Worm (Caenorhabditis elegans): ENCODE measurements around the gene W03A5.6.

The W03A5.6 gene

DNA sequence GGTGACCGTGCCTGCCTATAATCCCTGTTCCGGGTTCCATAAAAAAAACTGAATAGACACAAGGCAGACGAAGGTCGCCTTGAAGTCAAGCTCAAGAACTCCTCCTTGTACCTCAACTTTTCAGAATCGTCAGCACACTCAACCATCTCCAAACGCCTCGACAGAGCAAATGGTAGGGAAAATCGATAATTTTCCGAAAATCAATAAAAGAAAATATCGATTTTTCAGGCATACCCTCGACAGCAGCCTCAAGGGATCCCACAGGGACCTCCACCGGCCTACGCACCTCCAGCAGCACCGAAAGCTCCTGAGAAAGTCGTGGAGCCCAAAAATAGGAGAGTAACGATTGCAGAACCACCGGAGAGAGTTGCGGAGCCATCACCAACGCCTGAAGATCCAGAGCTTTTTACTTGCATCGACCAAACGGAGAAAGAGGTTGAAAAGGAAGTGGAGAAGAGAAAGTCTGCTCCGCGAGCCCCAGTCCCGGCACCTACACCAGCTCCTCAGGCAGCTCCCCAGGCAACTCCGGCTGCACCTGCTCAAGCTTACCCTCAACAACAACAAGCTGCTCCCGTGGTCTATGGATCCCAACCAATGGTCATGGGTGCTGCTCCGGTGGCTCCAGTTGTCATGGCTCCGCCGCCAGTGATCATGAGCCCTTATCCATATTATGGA, 39.2 kb upstream of the W03A5.6 start:
- 0 out of 2 replicates have a peak, but pooled peaks have one; percentile 45 for TF ChIP-seq lim-7 (GFP tag; IDR thresholded peaks at IDR 0.05)
- peak; percentile 86 for TF ChIP-seq ceh-28 (tag; optimal IDR thresholded peaks at IDR 0.05)
- TF ChIP-seq hmg-1.1 (GFP tag; IDR thresholded peaks at IDR 0.05) = 0 out of 2 replicates have a peak, but pooled peaks have one; percentile 9
- TF ChIP-seq aha-1 (tag) = no peak
- TF ChIP-seq zip-11 (GFP tag; IDR thresholded peaks at IDR 0.05) = no peak
- TF ChIP-seq nhr-102 (tag; optimal IDR thresholded peaks at IDR 0.05) = no peak
- no peak for TF ChIP-seq hif-1 (tag; optimal IDR thresholded peaks at IDR 0.05)
- peak; percentile 91 for TF ChIP-seq set-16 (GFP tag; IDR thresholded peaks at IDR 0.05)

DNA sequence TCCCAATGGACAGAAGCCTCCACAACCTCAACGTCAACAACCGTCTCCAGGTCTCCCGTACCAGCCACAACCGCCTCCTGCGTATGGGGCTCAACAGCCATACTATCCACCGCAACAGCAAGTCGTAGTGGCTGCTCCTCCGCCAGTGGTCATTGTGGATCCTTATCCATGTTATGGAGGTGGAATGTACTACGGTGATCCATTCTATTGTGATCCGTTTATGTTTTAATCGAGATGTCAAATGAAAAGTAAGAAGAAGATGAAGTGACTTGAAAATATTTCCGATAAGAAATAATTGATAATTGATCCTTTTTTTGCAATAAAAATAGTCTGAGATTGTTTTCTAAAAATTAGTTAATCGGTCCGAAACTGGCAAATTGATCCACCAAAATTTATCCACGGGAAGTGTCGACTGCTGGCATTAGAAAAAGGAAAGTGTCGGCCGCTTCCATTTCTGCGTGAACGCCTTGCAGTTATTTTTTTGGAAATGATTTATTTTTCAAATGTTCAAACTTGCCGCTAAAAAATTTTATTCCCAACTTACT, 38.5 kb upstream of the W03A5.6 start, which contains the start of the genes R02F2.6 and R02F2.5:
Gene R02F2.6 (minus strand): TSS at position 101 of the 545 bp plus-strand sequence.
Gene R02F2.5 (plus strand): TSS at position 495 of the 545 bp plus-strand sequence.
- TF ChIP-seq aha-1 (tag) (peak; percentile 83), nhr-76 (tag; optimal IDR thresholded peaks at IDR 0.05) (no peak), set-16 (GFP tag; IDR thresholded peaks at IDR 0.05) (peak; percentile 48; the same call in 1 of the 2 replicates)

- TF ChIP-seq jun-1 (tag; optimal IDR thresholded peaks at IDR 0.05) = no peak
- TF ChIP-seq aha-1 (tag) = peak; percentile 48
Measured at ce11 chrIII:5478011-5478410, 37.6 kb upstream of the W03A5.6 start, which contains the start of gene R02F2.10. TSS of gene R02F2.10 (plus strand) at chrIII:5478311.

DNA sequence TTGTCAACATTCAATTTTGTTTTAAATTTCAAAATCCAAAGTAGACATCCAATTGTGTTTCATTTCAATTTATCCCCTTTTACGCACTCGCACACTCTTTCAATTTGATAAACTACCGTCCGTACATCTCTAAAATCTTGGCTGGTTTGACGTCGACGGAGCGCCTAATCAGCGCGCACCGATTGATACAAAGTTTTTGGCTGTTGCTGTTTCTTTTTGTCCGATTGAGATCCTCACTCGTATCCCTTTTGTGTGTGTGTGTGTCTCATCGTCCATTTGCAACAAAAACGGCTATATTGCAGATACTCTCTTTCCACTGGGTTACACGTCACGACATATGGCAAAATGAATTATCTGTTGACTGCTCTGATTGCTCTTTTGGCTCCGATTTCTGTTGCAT, 33.7 kb upstream of the W03A5.6 start, which contains the start of gene lon-1:
Gene lon-1 (plus strand): TSS at position 301 of the 400 bp plus-strand sequence.
- TF ChIP-seq Y75B8A.6 (GFP tag; IDR thresholded peaks at IDR 0.05) (no peak), mxl-3 (GFP tag; optimal IDR thresholded peaks at IDR 0.05) (peak; percentile 16)

ce11 chrIII:5472693-5473092, 32.3 kb upstream of the W03A5.6 start:
- TF ChIP-seq lin-1 (GFP tag; IDR thresholded peaks at IDR 0.05) (0 out of 2 replicates have a peak, but pooled peaks have one; percentile 51), mxl-2 (GFP tag; conservative IDR thresholded peaks at IDR 0.05) (no peak), vab-7 (GFP tag; IDR thresholded peaks at IDR 0.05) (no peak), hlh-11 (tag; optimal IDR thresholded peaks at IDR 0.05) (peak; percentile 72), nhr-77 (tag; optimal IDR thresholded peaks at IDR 0.05) (no peak), nhr-28 (tag; optimal IDR thresholded peaks at IDR 0.05) (peak; percentile 42), ZK546.5 (tag; optimal IDR thresholded peaks at IDR 0.05) (no peak), lin-15B (tag; optimal IDR thresholded peaks at IDR 0.05) (no peak), T26A8.4 (GFP tag; IDR thresholded peaks at IDR 0.05) (0 out of 2 replicates have a peak, but pooled peaks have one; percentile 48), aha-1 (tag) (peak; percentile 38), nhr-48 (tag; optimal IDR thresholded peaks at IDR 0.05) (peak; percentile 74), mxl-3 (GFP tag; optimal IDR thresholded peaks at IDR 0.05) (peak; percentile 58), zfp-2 (tag; optimal IDR thresholded peaks at IDR 0.05) (no peak), dpl-1 (GFP tag; optimal IDR thresholded peaks at IDR 0.05) (peak; percentile 9), mdl-1 (tag; optimal IDR thresholded peaks at IDR 0.05) (peak in 1 of 2 experiments; percentile 74), nhr-11 (tag; optimal IDR thresholded peaks at IDR 0.05) (no peak)

DNA sequence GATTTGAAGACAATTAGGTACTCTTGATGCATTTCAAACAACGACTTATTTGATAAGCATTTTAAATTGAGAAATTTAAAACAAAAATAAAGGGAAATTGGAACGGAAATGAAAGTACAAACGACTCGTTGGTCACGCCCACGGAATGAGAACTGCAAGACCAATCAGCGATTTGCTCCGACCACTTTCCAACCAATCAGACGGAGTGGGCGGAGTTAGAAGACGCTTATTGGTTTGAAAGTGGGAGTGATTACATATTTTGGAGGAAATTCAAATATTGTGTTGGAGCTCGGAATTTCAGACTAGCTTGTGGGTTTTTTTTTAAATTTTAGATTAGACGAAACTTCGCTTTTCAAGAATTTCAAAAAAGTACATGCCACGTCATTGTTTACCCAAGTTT, 28.6 kb upstream of the W03A5.6 start:
- TF ChIP-seq jun-1 (tag; optimal IDR thresholded peaks at IDR 0.05) = no peak
- no peak for TF ChIP-seq F10B5.3 (tag; optimal IDR thresholded peaks at IDR 0.05)
- no peak for TF ChIP-seq F49E8.2 (tag; optimal IDR thresholded peaks at IDR 0.05; ENCODE audit: borderline replicate concordance)
- no peak for TF ChIP-seq nhr-11 (tag; optimal IDR thresholded peaks at IDR 0.05)
- no peak for TF ChIP-seq madf-9 (GFP tag; conservative IDR thresholded peaks at IDR 0.05)
- no peak for TF ChIP-seq ama-1 (optimal IDR thresholded peaks at IDR 0.05)
- TF ChIP-seq spr-3 (GFP tag; optimal IDR thresholded peaks at IDR 0.05) = no peak
- no peak for TF ChIP-seq attf-4 (tag; optimal IDR thresholded peaks at IDR 0.05)
- TF ChIP-seq cey-2 (tag; optimal IDR thresholded peaks at IDR 0.05; ENCODE audit: borderline replicate concordance, insufficient read depth) = no peak
- no peak for TF ChIP-seq Y105C5A.15 (GFP tag; IDR thresholded peaks at IDR 0.05)
- no peak for TF ChIP-seq mep-1 (tag; optimal IDR thresholded peaks at IDR 0.05)
- TF ChIP-seq lin-15B (tag; optimal IDR thresholded peaks at IDR 0.05) = no peak
- TF ChIP-seq lin-29 (GFP tag; IDR thresholded peaks at IDR 0.05) = no peak
- no peak for TF ChIP-seq zfp-3 (GFP tag; conservative IDR thresholded peaks at IDR 0.05)
- no peak for TF ChIP-seq F26F4.8 (GFP tag; conservative IDR thresholded peaks at IDR 0.05)
- no peak for TF ChIP-seq ztf-11 (tag; optimal IDR thresholded peaks at IDR 0.05)
